Worm (Caenorhabditis elegans): Measurements from ENCODE around the gene nas-19.
A peak's percentile ranks its signal among the peaks of the same experiment; 100 is the strongest.

nas-19 gene

DNA sequence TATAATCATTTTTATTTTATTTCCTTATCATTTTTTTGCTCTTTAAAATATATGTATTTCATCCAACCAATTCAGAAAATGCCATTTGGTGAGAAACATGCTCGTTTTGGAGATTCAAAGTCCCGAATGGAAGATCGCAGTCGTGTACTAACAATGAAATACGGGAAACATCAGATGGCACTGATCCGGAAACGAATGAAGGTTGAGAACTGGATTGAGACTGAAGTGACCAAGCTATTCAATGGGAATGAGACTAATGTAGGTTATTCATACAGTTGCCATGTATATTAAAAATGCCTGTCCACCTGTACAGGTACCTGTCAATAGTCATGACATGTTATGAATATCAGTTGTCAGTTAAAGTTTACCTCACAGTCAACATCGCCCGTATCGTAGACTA, 19.5 kb downstream of the nas-19 start, which contains the start of gene F55C10.5:
Gene F55C10.5, plus strand, starts transcription at position 74 of the 400 bp plus-strand sequence.
- TF ChIP-seq lsy-27 (tag; optimal IDR thresholded peaks at IDR 0.05; ENCODE audit: borderline replicate concordance, insufficient read depth), result no peak
- no peak for TF ChIP-seq him-1 (tag; optimal IDR thresholded peaks at IDR 0.05)
- no peak for TF ChIP-seq zim-3 (tag; optimal IDR thresholded peaks at IDR 0.05)
- no peak for TF ChIP-seq sptf-2 (GFP tag; optimal IDR thresholded peaks at IDR 0.05)

DNA sequence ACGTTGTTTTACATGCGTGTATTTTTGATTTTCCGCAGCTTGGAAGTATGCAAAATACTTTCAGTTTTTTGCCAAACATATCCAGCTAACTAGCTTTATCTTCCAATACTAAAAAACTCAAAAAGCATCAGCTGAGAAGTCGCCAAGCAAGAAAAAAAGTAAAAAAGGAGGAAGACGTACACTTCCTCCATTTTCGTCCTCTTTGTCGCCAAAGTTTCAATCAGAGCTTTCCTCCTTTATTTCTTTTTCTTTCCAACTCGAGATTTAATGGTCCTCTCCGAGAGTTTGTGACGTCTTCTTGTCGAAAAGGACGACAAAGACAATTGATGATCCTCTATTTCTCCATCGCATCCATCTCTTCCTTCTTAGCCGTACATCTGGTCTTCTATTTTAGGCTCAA, 21.9 kb downstream of the nas-19 start:
- TF ChIP-seq nhr-179 (tag; optimal IDR thresholded peaks at IDR 0.05), result no peak
- no peak for TF ChIP-seq mel-28 (tag; optimal IDR thresholded peaks at IDR 0.05; ENCODE audit: borderline replicate concordance)
- TF ChIP-seq B0261.1 (tag; optimal IDR thresholded peaks at IDR 0.05), result no peak
- no peak for TF ChIP-seq atf-7 (tag; optimal IDR thresholded peaks at IDR 0.05)

DNA sequence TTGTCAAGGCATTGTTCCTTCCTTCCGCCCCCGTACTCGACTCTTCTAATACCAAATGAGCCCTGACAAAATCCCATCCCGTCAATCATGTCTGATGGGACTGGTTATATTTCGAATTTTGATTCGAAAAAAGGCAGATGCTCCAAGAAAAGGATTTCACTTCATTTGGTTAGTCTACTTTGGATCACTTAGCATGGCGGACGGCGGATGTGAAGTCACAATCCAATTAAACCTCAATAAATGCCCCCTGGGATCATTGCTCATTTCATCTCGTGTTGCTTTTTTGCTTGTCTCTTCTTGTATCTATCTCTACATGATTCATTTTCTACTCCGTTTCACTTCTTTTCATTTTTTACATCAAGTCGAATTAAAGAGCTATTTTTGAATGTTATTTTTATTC, 23.2 kb downstream of the nas-19 start:
- TF ChIP-seq hlh-26 (GFP tag; conservative IDR thresholded peaks at IDR 0.05), result no peak
- no peak for TF ChIP-seq Y56A3A.18 (GFP tag; IDR thresholded peaks at IDR 0.05)
- no peak for TF ChIP-seq him-1 (tag; optimal IDR thresholded peaks at IDR 0.05)
- TF ChIP-seq sptf-2 (GFP tag; optimal IDR thresholded peaks at IDR 0.05), result no peak
- TF ChIP-seq F23B12.7 (tag; optimal IDR thresholded peaks at IDR 0.05; ENCODE audit: insufficient read depth), result no peak
- no peak for TF ChIP-seq lin-26 (GFP tag; IDR thresholded peaks at IDR 0.05)
- TF ChIP-seq snpc-1.3 (tag; optimal IDR thresholded peaks at IDR 0.05; ENCODE audit: insufficient read depth), result no peak
- no peak for TF ChIP-seq nfyb-1 (GFP tag; IDR thresholded peaks at IDR 0.05)
- TF ChIP-seq ceh-40 (GFP tag; IDR thresholded peaks at IDR 0.05), result no peak
- TF ChIP-seq aptf-3 (GFP tag; IDR thresholded peaks at IDR 0.05), result no peak
- no peak for TF ChIP-seq ztf-3 (GFP tag; optimal IDR thresholded peaks at IDR 0.05)
- TF ChIP-seq D2030.7 (GFP tag; IDR thresholded peaks at IDR 0.05), result no peak
- TF ChIP-seq B0261.1 (tag; optimal IDR thresholded peaks at IDR 0.05), result no peak
- no peak for TF ChIP-seq ekl-4 (GFP tag; IDR thresholded peaks at IDR 0.05)
- TF ChIP-seq snpc-4 (GFP tag; optimal IDR thresholded peaks at IDR 0.05), result no peak
- no peak for TF ChIP-seq snpc-4 (tag; optimal IDR thresholded peaks at IDR 0.05)
- TF ChIP-seq tbp1 (GFP tag; optimal IDR thresholded peaks at IDR 0.05), result no peak
- no peak for TF ChIP-seq madf-8 (GFP tag; conservative IDR thresholded peaks at IDR 0.05)
- no peak for TF ChIP-seq C17E4.6 (GFP tag; IDR thresholded peaks at IDR 0.05)

DNA sequence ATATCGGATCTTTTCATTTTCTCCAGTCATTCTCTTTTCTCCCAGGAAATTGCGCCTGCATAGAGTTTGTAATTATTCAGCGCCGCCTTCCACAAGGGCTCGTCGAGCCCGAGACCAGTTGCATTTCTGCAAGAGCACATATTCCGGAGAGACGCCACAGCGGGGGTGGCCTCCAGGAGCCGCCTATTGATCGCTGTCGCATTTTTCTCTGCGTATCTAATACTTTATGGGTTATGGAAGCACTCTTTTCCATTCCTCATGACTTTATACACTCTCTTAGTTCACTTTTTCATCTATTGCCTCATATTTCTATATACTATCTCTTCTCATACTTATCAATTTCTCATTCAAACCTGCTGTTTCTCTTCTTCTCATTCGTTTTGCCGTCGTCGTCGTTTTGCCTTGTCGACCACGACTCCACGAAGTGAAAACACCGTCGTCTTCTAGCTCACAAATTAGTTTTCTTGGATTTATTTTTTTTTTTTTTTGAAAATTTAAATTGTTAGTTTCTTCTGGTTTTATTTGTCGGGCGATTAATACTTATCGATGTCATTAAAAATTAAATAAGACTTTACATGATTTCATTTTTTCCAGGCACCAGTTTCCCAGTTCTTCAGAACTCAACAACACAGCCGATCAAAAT, 27.2 kb downstream of the nas-19 start, which contains the start of gene cnb-1:
Gene cnb-1, plus strand, starts transcription at position 593 of the 643 bp plus-strand sequence.
- TF ChIP-seq let-526 (GFP tag; IDR thresholded peaks at IDR 0.05) (no peak), nhr-80 (tag; optimal IDR thresholded peaks at IDR 0.05) (peak; percentile 27), pbrm-1 (GFP tag; IDR thresholded peaks at IDR 0.05) (peak; percentile 48; the same call in 1 of the 2 replicates), nfyb-1 (GFP tag; IDR thresholded peaks at IDR 0.05) (no peak), athp-1 (tag; optimal IDR thresholded peaks at IDR 0.05) (no peak), rpc-1 (optimal IDR thresholded peaks at IDR 0.05) (no peak), rpc-1 (tag; optimal IDR thresholded peaks at IDR 0.05) (no peak), Y53F4B.3 (GFP tag; IDR thresholded peaks at IDR 0.05) (no peak), B0019.2 (GFP tag; conservative IDR thresholded peaks at IDR 0.05) (no peak), hrde-1 (tag; optimal IDR thresholded peaks at IDR 0.05; ENCODE audit: borderline replicate concordance) (no peak), aptf-3 (GFP tag; IDR thresholded peaks at IDR 0.05) (no peak), lag-1 (GFP tag; IDR thresholded peaks at IDR 0.05) (no peak), aptf-2 (GFP tag; conservative IDR thresholded peaks at IDR 0.05) (no peak), zim-3 (tag; optimal IDR thresholded peaks at IDR 0.05) (no peak), Y67H2A.10 (GFP tag; conservative IDR thresholded peaks at IDR 0.05) (no peak), lin-26 (GFP tag; IDR thresholded peaks at IDR 0.05) (no peak; the same call in 1 of the 2 replicates), cebp-1 (GFP tag; IDR thresholded peaks at IDR 0.05) (no peak), cebp-1 (tag; optimal IDR thresholded peaks at IDR 0.05) (no peak), F23B12.7 (tag; optimal IDR thresholded peaks at IDR 0.05; ENCODE audit: insufficient read depth) (no peak), unc-62 (GFP tag; optimal IDR thresholded peaks at IDR 0.05) (no peak), ztf-3 (GFP tag; optimal IDR thresholded peaks at IDR 0.05) (no peak), ccch-3 (GFP tag; optimal IDR thresholded peaks at IDR 0.05) (no peak), F57A8.1 (GFP tag; optimal IDR thresholded peaks at IDR 0.05) (no peak), hsf-1 (GFP tag; IDR thresholded peaks at IDR 0.05) (no peak), hlh-12 (tag; optimal IDR thresholded peaks at IDR 0.05) (no peak)
